Worm (Caenorhabditis elegans) whole organism, young adult: ENCODE results near the gene F32D8.14.
A peak's percentile ranks its signal among the peaks of the same experiment; 100 is the strongest.

ENCODE experiments used
- B0261.1 ChIP-seq: sonication (generic microtip); optimal IDR thresholded peaks from 2 replicates; lab custom pipeline; 2016; ENCODE audit warnings: mild to moderate bottlenecking, missing genetic modification characterization, moderate library complexity, missing compliant biosample characterization
- C17E4.6 ChIP-seq: fragments of 200-800 bp; sonication (Bioruptor generic); IDR thresholded peaks from 2 replicates; pipeline ENCODE4 v1.3.6; 2022; ENCODE audit warnings: missing genetic modification reagents, missing genetic modification characterization, missing compliant biosample characterization
- F37B4.10 ChIP-seq: fragments of 200-800 bp; sonication (Bioruptor generic); IDR thresholded peaks from 2 replicates; pipeline ENCODE4 v1.3.6; 2022; ENCODE audit warnings: missing genetic modification characterization, missing compliant biosample characterization
- F39B2.1 ChIP-seq: fragments of 200-800 bp; sonication (Bioruptor generic); IDR thresholded peaks from 2 replicates; pipeline ENCODE4 v1.3.6; 2022; ENCODE audit warnings: missing genetic modification reagents, missing genetic modification characterization, missing compliant biosample characterization
- F49E8.2 ChIP-seq: sonication (generic microtip); optimal IDR thresholded peaks from 3 replicates; lab custom pipeline; 2017; ENCODE audit warnings: missing genetic modification characterization, mild to moderate bottlenecking, missing compliant biosample characterization, antibody characterized with exemption, moderate library complexity; ENCODE audit not compliant: insufficient read depth
- F55B11.4 ChIP-seq: sonication (generic microtip); optimal IDR thresholded peaks from 2 replicates; lab custom pipeline; 2016; ENCODE audit warnings: missing compliant biosample characterization, missing genetic modification characterization, borderline replicate concordance; ENCODE audit not compliant: insufficient read depth
- K12H6.12 ChIP-seq: fragments of 200-800 bp; sonication (Bioruptor generic); optimal IDR thresholded peaks from 2 replicates; lab custom pipeline; 2018; ENCODE audit warnings: mild to moderate bottlenecking, missing genetic modification characterization, missing compliant biosample characterization
- Y53F4B.3 ChIP-seq: fragments of 200-800 bp; sonication (Bioruptor generic); IDR thresholded peaks from 2 replicates; pipeline ENCODE4 v1.3.6; 2022; ENCODE audit warnings: missing genetic modification reagents, missing genetic modification characterization, missing compliant biosample characterization
- Y56A3A.18 ChIP-seq: fragments of 200-800 bp; sonication (Bioruptor generic); IDR thresholded peaks from 2 replicates; pipeline ENCODE4 v1.3.6; 2022; ENCODE audit warnings: missing genetic modification reagents, missing genetic modification characterization, missing compliant biosample characterization
- aptf-3 ChIP-seq: fragments of 200-800 bp; sonication (Bioruptor generic); IDR thresholded peaks from 2 replicates; pipeline ENCODE4 v1.3.6; 2022; ENCODE audit warnings: missing genetic modification characterization, missing compliant biosample characterization
- athp-1 ChIP-seq: sonication (generic microtip); optimal IDR thresholded peaks from 2 replicates; lab custom pipeline; 2017; ENCODE audit warnings: mild to moderate bottlenecking, missing genetic modification characterization, missing compliant biosample characterization
- attf-5 ChIP-seq: fragments of 200-800 bp; sonication (Bioruptor generic); optimal IDR thresholded peaks from 2 replicates; lab custom pipeline; 2018; ENCODE audit warnings: mild to moderate bottlenecking, missing genetic modification characterization, missing compliant biosample characterization
- bed-1 ChIP-seq: fragments of 200-800 bp; sonication (Bioruptor generic); IDR thresholded peaks from 2 replicates; pipeline ENCODE4 v1.3.6; 2022; ENCODE audit warnings: missing genetic modification reagents, missing genetic modification characterization, missing compliant biosample characterization
- ccch-3 ChIP-seq: fragments of 200-800 bp; sonication (Bioruptor generic); optimal IDR thresholded peaks from 2 replicates; lab custom pipeline; 2018; ENCODE audit warnings: mild to moderate bottlenecking, missing genetic modification characterization, missing compliant biosample characterization
- cebp-1 ChIP-seq, 2 experiments: fragments of 200-800 bp in 1 of 2; sonication (Bioruptor generic) in 1 of 2; sonication (generic microtip) in 1 of 2; IDR thresholded peaks in 1 of 2; optimal IDR thresholded peaks in 1 of 2; 2 replicates each; pipeline versions ENCODE4 v1.3.6 to Lab custom; 2017 to 2022; ENCODE audit warnings: missing compliant biosample characterization in 2 of 2, missing genetic modification characterization in 2 of 2, mild to moderate bottlenecking in 1 of 2, missing genetic modification reagents in 1 of 2, moderate library complexity in 1 of 2
- ceh-27 ChIP-seq: fragments of 200-800 bp; sonication (Bioruptor generic); optimal IDR thresholded peaks from 2 replicates; lab custom pipeline; 2018; ENCODE audit warnings: mild to moderate bottlenecking, missing genetic modification characterization, moderate library complexity, missing compliant biosample characterization
- ceh-58 ChIP-seq: fragments of 200-800 bp; sonication (Bioruptor generic); IDR thresholded peaks from 2 replicates; pipeline ENCODE4 v1.3.6; 2022; ENCODE audit warnings: missing genetic modification characterization, missing compliant biosample characterization
- dpff-1 ChIP-seq: sonication (generic microtip); optimal IDR thresholded peaks from 2 replicates; lab custom pipeline; 2017; ENCODE audit warnings: mild to moderate bottlenecking, missing genetic modification characterization, missing compliant biosample characterization
- dpl-1 ChIP-seq: fragments of 150-350 bp; optimal IDR thresholded peaks from 2 replicates; lab custom pipeline; 2014; ENCODE audit warnings: missing biosample characterization, missing genetic modification reagents, missing genetic modification characterization
- efl-1 ChIP-seq: fragments of 150-350 bp; optimal IDR thresholded peaks from 2 replicates; lab custom pipeline; 2014; ENCODE audit warnings: missing biosample characterization, missing genetic modification reagents, missing genetic modification characterization
- egl-18 ChIP-seq: fragments of 200-800 bp; sonication (Bioruptor generic); IDR thresholded peaks from 2 replicates; pipeline ENCODE4 v1.3.6; 2022; ENCODE audit warnings: missing genetic modification reagents, missing genetic modification characterization, missing compliant biosample characterization
- egl-44 ChIP-seq: fragments of 200-800 bp; sonication (Bioruptor generic); IDR thresholded peaks from 2 replicates; pipeline ENCODE4 v1.3.6; 2022; ENCODE audit warnings: missing genetic modification reagents, missing genetic modification characterization, missing compliant biosample characterization
- ekl-4 ChIP-seq: fragments of 200-800 bp; sonication (Bioruptor generic); IDR thresholded peaks from 2 replicates; pipeline ENCODE4 v1.3.6; 2022; ENCODE audit warnings: missing genetic modification reagents, missing genetic modification characterization, missing compliant biosample characterization
- ets-4 ChIP-seq: fragments of 200-800 bp; sonication (Bioruptor generic); optimal IDR thresholded peaks from 2 replicates; lab custom pipeline; 2018; ENCODE audit warnings: mild to moderate bottlenecking, missing genetic modification characterization, missing compliant biosample characterization
- fkh-3 ChIP-seq: sonication (generic microtip); optimal IDR thresholded peaks from 2 replicates; lab custom pipeline; 2016; ENCODE audit warnings: mild to moderate bottlenecking, missing genetic modification characterization, missing compliant biosample characterization
- hlh-12 ChIP-seq: sonication (generic microtip); optimal IDR thresholded peaks from 2 replicates; lab custom pipeline; 2016; ENCODE audit warnings: missing genetic modification characterization, missing compliant biosample characterization
- hmg-1.2 ChIP-seq: fragments of 200-800 bp; sonication (Bioruptor generic); IDR thresholded peaks from 2 replicates; pipeline ENCODE4 v1.3.6; 2022; ENCODE audit warnings: missing genetic modification reagents, missing genetic modification characterization, missing compliant biosample characterization
- let-526 ChIP-seq: fragments of 200-800 bp; sonication (Bioruptor generic); IDR thresholded peaks from 2 replicates; pipeline ENCODE4 v1.3.6; 2022; ENCODE audit warnings: missing genetic modification reagents, missing genetic modification characterization, missing compliant biosample characterization
- lin-54 ChIP-seq: fragments of 200-800 bp; sonication (Bioruptor generic); optimal IDR thresholded peaks from 2 replicates; lab custom pipeline; 2018; ENCODE audit warnings: mild to moderate bottlenecking, missing genetic modification characterization, missing compliant biosample characterization
- lsy-27 ChIP-seq: sonication (generic microtip); optimal IDR thresholded peaks from 2 replicates; lab custom pipeline; 2017; ENCODE audit warnings: missing genetic modification characterization, mild to moderate bottlenecking, missing compliant biosample characterization, antibody characterized with exemption, missing genotype, borderline replicate concordance; ENCODE audit not compliant: insufficient read depth
- madf-3 ChIP-seq: fragments of 200-800 bp; sonication (Bioruptor generic); IDR thresholded peaks from 2 replicates; pipeline ENCODE4 v1.3.6; 2022; ENCODE audit warnings: missing genetic modification reagents, missing genetic modification characterization, missing compliant biosample characterization
- mel-28 ChIP-seq: sonication (generic microtip); optimal IDR thresholded peaks from 2 replicates; lab custom pipeline; 2016; ENCODE audit warnings: borderline replicate concordance, mild to moderate bottlenecking, missing genetic modification characterization, missing compliant biosample characterization
- mes-4 ChIP-seq: sonication (generic microtip); optimal IDR thresholded peaks from 2 replicates; lab custom pipeline; 2016; ENCODE audit warnings: missing genotype, missing genetic modification characterization, missing compliant biosample characterization
- nfya-1 ChIP-seq: sonication (generic microtip); optimal IDR thresholded peaks from 2 replicates; lab custom pipeline; 2017; ENCODE audit warnings: antibody characterized with exemption, missing compliant biosample characterization, missing genetic modification characterization, borderline replicate concordance; ENCODE audit not compliant: insufficient read depth
- nfya-2 ChIP-seq: fragments of 200-800 bp; sonication (Bioruptor generic); IDR thresholded peaks from 2 replicates; pipeline ENCODE4 v1.3.6; 2022; ENCODE audit warnings: missing genetic modification reagents, missing genetic modification characterization, missing compliant biosample characterization
- nfyb-1 ChIP-seq: fragments of 200-800 bp; sonication (Bioruptor generic); IDR thresholded peaks from 2 replicates; pipeline ENCODE4 v1.3.6; 2022; ENCODE audit warnings: missing genetic modification reagents, missing genetic modification characterization, missing compliant biosample characterization
- nhr-179 ChIP-seq: sonication (generic microtip); optimal IDR thresholded peaks from 2 replicates; lab custom pipeline; 2016; ENCODE audit warnings: mild to moderate bottlenecking, missing genetic modification characterization, missing compliant biosample characterization
- nhr-80 ChIP-seq: sonication (generic microtip); optimal IDR thresholded peaks from 2 replicates; lab custom pipeline; 2016; ENCODE audit warnings: missing genetic modification characterization, missing compliant biosample characterization
- pbrm-1 ChIP-seq: fragments of 200-800 bp; sonication (Bioruptor generic); IDR thresholded peaks from 2 replicates; pipeline ENCODE4 v1.3.6; 2022; ENCODE audit warnings: missing genetic modification reagents, missing genetic modification characterization, missing compliant biosample characterization
- rpc-1 ChIP-seq, 2 experiments: fragments of 150-350 bp in 1 of 2; sonication (generic microtip) in 1 of 2; optimal IDR thresholded peaks; 2 replicates each; lab custom pipeline; 2014 to 2018; ENCODE audit warnings: missing biosample characterization in 1 of 2, missing genetic modification characterization in 1 of 2, missing genetic modification reagents in 1 of 2, missing genotype in 1 of 2
- snpc-1.1 ChIP-seq: sonication (generic microtip); optimal IDR thresholded peaks from 2 replicates; lab custom pipeline; 2017; ENCODE audit warnings: missing genetic modification characterization, mild to moderate bottlenecking, missing compliant biosample characterization, antibody characterized with exemption, moderate library complexity, missing genotype, missing genetic modification reagents; ENCODE audit not compliant: insufficient read depth
- snpc-1.3 ChIP-seq: sonication (generic microtip); optimal IDR thresholded peaks from 2 replicates; lab custom pipeline; 2017; ENCODE audit warnings: missing genetic modification characterization, mild to moderate bottlenecking, missing compliant biosample characterization, antibody characterized with exemption, moderate library complexity, missing genotype, missing genetic modification reagents; ENCODE audit not compliant: insufficient read depth
- snpc-3.4 ChIP-seq: sonication (generic microtip); optimal IDR thresholded peaks from 2 replicates; lab custom pipeline; 2017; ENCODE audit warnings: missing genetic modification characterization, mild to moderate bottlenecking, missing compliant biosample characterization, antibody characterized with exemption, moderate library complexity, missing genotype, missing genetic modification reagents
- snpc-4 ChIP-seq, 5 experiments: fragments of 150-350 bp in 1 of 5; sonication (generic microtip) in 4 of 5; optimal IDR thresholded peaks; 2 replicates each; lab custom pipeline; 2014 to 2018; ENCODE audit warnings: missing genetic modification characterization in 5 of 5, missing biosample characterization in 3 of 5, antibody characterized with exemption in 2 of 5, mild to moderate bottlenecking in 2 of 5, missing compliant biosample characterization in 2 of 5, missing genotype in 2 of 5, moderate library complexity in 2 of 5, missing genetic modification reagents in 1 of 5
- ztf-28 ChIP-seq: fragments of 200-800 bp; sonication (Bioruptor generic); IDR thresholded peaks from 2 replicates; pipeline ENCODE4 v1.3.6; 2022; ENCODE audit warnings: missing genetic modification reagents, missing genetic modification characterization, missing compliant biosample characterization

Gene F32D8.14

ce11 chrV:10897172-10897571 lies 2.6 kb upstream of the F32D8.14 start (continued):
- peak; percentile 99 for TF ChIP-seq athp-1
- peak; percentile 98 for TF ChIP-seq madf-3 (GFP tag; lab: Robert Waterston, UW)
- peak; percentile 14 for TF ChIP-seq mes-4
- TF ChIP-seq hlh-12 = no peak
- TF ChIP-seq lin-54 (GFP tag; lab: Kevin White, UChicago) = peak; percentile 100
- TF ChIP-seq F37B4.10 (GFP tag; lab: Robert Waterston, UW) = 0 out of 2 replicates have a peak, but pooled peaks have one; percentile 90
- TF ChIP-seq let-526 (GFP tag; lab: Robert Waterston, UW) = peak; percentile 95
- no peak for TF ChIP-seq lsy-27 (tag; lab: Kevin White, UChicago)
- TF ChIP-seq snpc-1.3 (tag; lab: Kevin White, UChicago) = peak; percentile 80
- TF ChIP-seq F39B2.1 (GFP tag; lab: Robert Waterston, UW) = peak; percentile 94
- TF ChIP-seq nhr-179 (tag; lab: Kevin White, UChicago) = no peak
- peak; percentile 94 for TF ChIP-seq hmg-1.2 (GFP tag; lab: Robert Waterston, UW)
- peak; percentile 98 for TF ChIP-seq efl-1 (GFP tag; lab: Kevin White, UChicago)
- TF ChIP-seq dpff-1 (tag; lab: Kevin White, UChicago) = peak; percentile 84
- TF ChIP-seq egl-44 = peak; percentile 70; the same call in 1 of the 2 replicates
- TF ChIP-seq F49E8.2 (tag; lab: Kevin White, UChicago) = peak; percentile 95
- TF ChIP-seq ets-4 (GFP tag; lab: Kevin White, UChicago) = peak; percentile 96
- peak; percentile 72; the same call in 1 of the 2 replicates for TF ChIP-seq cebp-1 (GFP tag; IDR thresholded peaks at IDR 0.05; lab: Robert Waterston, UW)
- peak; percentile 93 for TF ChIP-seq cebp-1 (tag; optimal IDR thresholded peaks at IDR 0.05; lab: Kevin White, UChicago)
- peak; percentile 33 for TF ChIP-seq B0261.1 (tag; lab: Kevin White, UChicago)
- no peak for TF ChIP-seq nfya-1 (tag; lab: Kevin White, UChicago)
- 0 out of 2 replicates have a peak, but pooled peaks have one; percentile 33 for TF ChIP-seq ceh-58 (GFP tag; lab: Robert Waterston, UW)
- TF ChIP-seq Y56A3A.18 (GFP tag; lab: Robert Waterston, UW) = peak; percentile 90
- peak; percentile 97 for TF ChIP-seq ekl-4 (GFP tag; lab: Robert Waterston, UW)
- peak; percentile 79 for TF ChIP-seq egl-18 (GFP tag; lab: Robert Waterston, UW)
- TF ChIP-seq fkh-3 = no peak
- 0 out of 2 replicates have a peak, but pooled peaks have one; percentile 55 for TF ChIP-seq aptf-3 (GFP tag; lab: Robert Waterston, UW)
- peak; percentile 79 for TF ChIP-seq ccch-3 (GFP tag; lab: Kevin White, UChicago)
- peak; percentile 1 for TF ChIP-seq mel-28 (tag; lab: Kevin White, UChicago)
- peak; percentile 98 for TF ChIP-seq nfyb-1 (GFP tag; lab: Robert Waterston, UW)
- TF ChIP-seq bed-1 (GFP tag; lab: Robert Waterston, UW) = peak; percentile 95
- peak; percentile 93 for TF ChIP-seq ztf-28 (GFP tag; lab: Robert Waterston, UW)
- TF ChIP-seq F55B11.4 (tag; lab: Kevin White, UChicago) = no peak
- TF ChIP-seq ceh-27 (GFP tag; lab: Kevin White, UChicago) = peak; percentile 98
- no peak for TF ChIP-seq rpc-1 (optimal IDR thresholded peaks at IDR 0.05; lab: Kevin White, UChicago)
- TF ChIP-seq rpc-1 (tag; optimal IDR thresholded peaks at IDR 0.05; lab: Kevin White, UChicago) = no peak
- peak; percentile 98 for TF ChIP-seq pbrm-1 (GFP tag; lab: Robert Waterston, UW)
- TF ChIP-seq Y53F4B.3 = peak; percentile 75; the same call in 1 of the 2 replicates
- TF ChIP-seq snpc-1.1 (tag; lab: Kevin White, UChicago) = peak; percentile 81
- peak; percentile 99 for TF ChIP-seq nhr-80
- TF ChIP-seq snpc-4 (GFP tag; optimal IDR thresholded peaks at IDR 0.05; lab: Kevin White, UChicago) = peak; percentile 81
- TF ChIP-seq snpc-4 (tag; optimal IDR thresholded peaks at IDR 0.05; lab: Kevin White, UChicago) = peak; percentile 90 to 93 (median 91)
- peak; percentile 97 for TF ChIP-seq nfya-2 (GFP tag; lab: Robert Waterston, UW)
- peak; percentile 100 for TF ChIP-seq attf-5 (GFP tag; lab: Kevin White, UChicago)
- peak; percentile 97 for TF ChIP-seq K12H6.12 (tag; lab: Kevin White, UChicago)
- TF ChIP-seq snpc-3.4 (tag; lab: Kevin White, UChicago) = peak; percentile 92
- TF ChIP-seq dpl-1 (GFP tag; lab: Kevin White, UChicago) = peak; percentile 99
- TF ChIP-seq C17E4.6 (GFP tag; lab: Robert Waterston, UW) = peak; percentile 94
